Fruit fly (Drosophila melanogaster): Measurements from ENCODE around the gene CG31441.
A peak's percentile ranks its signal among the peaks of the same experiment; 100 is the strongest.

The CG31441 gene

dm6 chr3R:11236041-11236440 lies at the start of gene CG31441:
CG31441 (plus strand) TSS chr3R:11236286.
- TF ChIP-seq MESR4 (GFP tag; optimal IDR thresholded peaks at IDR 0.05) (peak; percentile 18), ham (GFP tag; IDR thresholded peaks at IDR 0.05) (no peak), CG2116 (GFP tag; optimal IDR thresholded peaks at IDR 0.05) (peak; percentile 42), Bgb (GFP tag; IDR thresholded peaks at IDR 0.05; ENCODE audit: partially characterized antibody) (0 out of 2 replicates have a peak, but pooled peaks have one; percentile 24), CG12659 (GFP tag; optimal IDR thresholded peaks at IDR 0.05) (peak; percentile 7), MBD-R2 (GFP tag; IDR thresholded peaks at IDR 0.05) (peak; percentile 85), sna (GFP tag; IDR thresholded peaks at IDR 0.05; ENCODE audit: partially characterized antibody) (0 out of 2 replicates have a peak, but pooled peaks have one; percentile 50), Scr (GFP tag; IDR thresholded peaks at IDR 0.05; ENCODE audit: partially characterized antibody) (peak; percentile 61), CG17359 (tag; optimal IDR thresholded peaks at IDR 0.05) (peak; percentile 22), gem (tag; optimal IDR thresholded peaks at IDR 0.05) (no peak), Dll (GFP tag; IDR thresholded peaks at IDR 0.05; ENCODE audit: partially characterized antibody) (peak; percentile 66; the same call in 2 of the 4 replicates), Ets65A (GFP tag) (peak; percentile 56), Sox100B (GFP tag; optimal IDR thresholded peaks at IDR 0.05) (no peak), Jarid2 (GFP tag; optimal IDR thresholded peaks at IDR 0.05) (no peak), CG3847 (GFP tag; IDR thresholded peaks at IDR 0.05) (no peak), HmgZ (tag; optimal IDR thresholded peaks at IDR 0.05) (peak; percentile 38), trem (tag; optimal IDR thresholded peaks at IDR 0.05) (peak; percentile 20), cato (GFP tag; optimal IDR thresholded peaks at IDR 0.05; ENCODE audit: borderline replicate concordance) (no peak), CG1832 (GFP tag; optimal IDR thresholded peaks at IDR 0.05) (no peak), ems (GFP tag; optimal IDR thresholded peaks at IDR 0.05) (no peak), BEAF-32 (GFP tag; optimal IDR thresholded peaks at IDR 0.05) (peak; percentile 65), prd (optimal IDR thresholded peaks at IDR 0.05) (no peak), prd (GFP tag; IDR thresholded peaks at IDR 0.05) (no peak), CG4617 (GFP tag; optimal IDR thresholded peaks at IDR 0.05; ENCODE audit: borderline replicate concordance) (peak; percentile 37), fd3F (GFP tag; optimal IDR thresholded peaks at IDR 0.05) (no peak), Med (GFP tag) (peak; percentile 32), Myb (GFP tag; optimal IDR thresholded peaks at IDR 0.05) (peak; percentile 55), chinmo (GFP tag; IDR thresholded peaks at IDR 0.05; ENCODE audit: partially characterized antibody) (0 out of 4 replicates have a peak, but pooled peaks have one; percentile 62), Fer1 (GFP tag; optimal IDR thresholded peaks at IDR 0.05) (peak; percentile 2), stwl (tag; optimal IDR thresholded peaks at IDR 0.05) (peak; percentile 67), H2.0 (GFP tag; IDR thresholded peaks at IDR 0.05) (no peak), Hand (GFP tag; optimal IDR thresholded peaks at IDR 0.05) (no peak), unc-4 (GFP tag; IDR thresholded peaks at IDR 0.05; ENCODE audit: partially characterized antibody) (peak; percentile 56; the same call in 1 of the 2 replicates), pfk (GFP tag; optimal IDR thresholded peaks at IDR 0.05) (peak; percentile 19), row (GFP tag; IDR thresholded peaks at IDR 0.05) (0 out of 3 replicates have a peak, but pooled peaks have one; percentile 12), bbx (GFP tag; IDR thresholded peaks at IDR 0.05; ENCODE audit: partially characterized antibody) (peak; percentile 49; the same call in 1 of the 2 replicates), Dp (GFP tag; optimal IDR thresholded peaks at IDR 0.05) (peak; percentile 69), sens (GFP tag) (peak; percentile 83), CG13287 (GFP tag; IDR thresholded peaks at IDR 0.05; ENCODE audit: partially characterized antibody) (peak; percentile 64; the same call in 1 of the 2 replicates), B-H2 (GFP tag; optimal IDR thresholded peaks at IDR 0.05) (peak; percentile 26), ato (GFP tag; IDR thresholded peaks at IDR 0.05; ENCODE audit: partially characterized antibody) (peak; percentile 30; the same call in 1 of the 2 replicates), crp (GFP tag; optimal IDR thresholded peaks at IDR 0.05) (peak; percentile 58 to 92), zen (tag; optimal IDR thresholded peaks at IDR 0.05) (peak; percentile 30), tin (GFP tag; optimal IDR thresholded peaks at IDR 0.05) (no peak), CG34224 (GFP tag; IDR thresholded peaks at IDR 0.05; ENCODE audit: partially characterized antibody) (peak; percentile 75), Chrac-16 (GFP tag; optimal IDR thresholded peaks at IDR 0.05) (no peak), Ets97D (GFP tag; optimal IDR thresholded peaks at IDR 0.05) (peak; percentile 8), CG3838 (GFP tag; optimal IDR thresholded peaks at IDR 0.05) (peak; percentile 39)

All from whole organism, embryonic.